Worm (Caenorhabditis elegans) whole organism, young adult: ENCODE measurements around the gene npr-9.

ENCODE experiments used
- ama-1 ChIP-seq, 3 experiments: fragments of 150-350 bp in 1 of 3; sonication (generic microtip) in 2 of 3; optimal IDR thresholded peaks; 2 replicates each; lab custom pipeline; 2014 to 2018; ENCODE audit warnings: missing biosample characterization in 2 of 3, missing genetic modification characterization in 2 of 3, missing genetic modification reagents in 2 of 3
- atf-7 ChIP-seq: sonication (generic microtip); optimal IDR thresholded peaks from 2 replicates; lab custom pipeline; 2017; ENCODE audit warnings: mild to moderate bottlenecking, missing genetic modification characterization, missing compliant biosample characterization
- gei-17 ChIP-seq: fragments of 200-800 bp; sonication (Bioruptor generic); optimal IDR thresholded peaks from 2 replicates; lab custom pipeline; 2018; ENCODE audit warnings: mild to moderate bottlenecking, missing genetic modification characterization, missing compliant biosample characterization
- madf-6 ChIP-seq: fragments of 200-800 bp; sonication (Bioruptor generic); IDR thresholded peaks from 2 replicates; pipeline ENCODE4 v1.3.6; 2022; ENCODE audit warnings: missing genetic modification reagents, missing genetic modification characterization, missing compliant biosample characterization
- mcd-1 ChIP-seq: fragments of 200-800 bp; sonication (Bioruptor generic); IDR thresholded peaks from 2 replicates; pipeline ENCODE4 v1.3.6; 2022; ENCODE audit warnings: missing genetic modification reagents, missing genetic modification characterization, missing compliant biosample characterization
- snpc-3.4 ChIP-seq: sonication (generic microtip); optimal IDR thresholded peaks from 2 replicates; lab custom pipeline; 2017; ENCODE audit warnings: missing genetic modification characterization, mild to moderate bottlenecking, missing compliant biosample characterization, antibody characterized with exemption, moderate library complexity, missing genotype, missing genetic modification reagents

- TF ChIP-seq mcd-1 (GFP tag; lab: Robert Waterston, UW), result no peak
- TF ChIP-seq ama-1 (optimal IDR thresholded peaks at IDR 0.05; lab: Kevin White, UChicago), result no peak
- no peak for TF ChIP-seq ama-1 (GFP tag; optimal IDR thresholded peaks at IDR 0.05; lab: Kevin White, UChicago)
- TF ChIP-seq madf-6 (GFP tag; lab: Robert Waterston, UW), result no peak
- no peak for TF ChIP-seq gei-17 (GFP tag; lab: Kevin White, UChicago)
- TF ChIP-seq atf-7 (tag; lab: Kevin White, UChicago), result no peak
- TF ChIP-seq snpc-3.4 (tag; lab: Kevin White, UChicago), result no peak
Observed at ce11 chrX:11365995-11366394, 36.5 kb downstream of the npr-9 start.
